Worm (Caenorhabditis elegans) whole organism, late embryonic: Measurements from ENCODE around the gene col-8.

Experiments used
- C08G9.2 ChIP-seq: sonication (generic microtip); optimal IDR thresholded peaks from 2 replicates; lab custom pipeline; 2016; ENCODE audit warnings: mild to moderate bottlenecking, missing genetic modification characterization, moderate library complexity, missing compliant biosample characterization
- C38D4.7 ChIP-seq: fragments of 200-800 bp; sonication (Bioruptor generic); optimal IDR thresholded peaks from 2 replicates; lab custom pipeline; 2018; ENCODE audit warnings: mild to moderate bottlenecking, missing genetic modification characterization, moderate library complexity, missing compliant biosample characterization
- F13H6.1 ChIP-seq: sonication (generic microtip); optimal IDR thresholded peaks from 2 replicates; lab custom pipeline; 2016; ENCODE audit warnings: missing genetic modification characterization, missing compliant biosample characterization
- K02D7.2 ChIP-seq: sonication (generic microtip); optimal IDR thresholded peaks from 2 replicates; lab custom pipeline; 2017; ENCODE audit warnings: mild to moderate bottlenecking, missing genetic modification characterization, missing compliant biosample characterization
- ceh-19 ChIP-seq: fragments of 200-800 bp; sonication (Bioruptor generic); optimal IDR thresholded peaks from 2 replicates; lab custom pipeline; 2018; ENCODE audit warnings: mild to moderate bottlenecking, missing genetic modification characterization, missing compliant biosample characterization
- ceh-22 ChIP-seq: sonication (generic microtip); optimal IDR thresholded peaks from 2 replicates; lab custom pipeline; 2017; ENCODE audit warnings: missing biosample characterization, missing genetic modification characterization
- ceh-34 ChIP-seq: sonication (generic microtip); optimal IDR thresholded peaks from 2 replicates; lab custom pipeline; 2016; ENCODE audit warnings: mild to moderate bottlenecking, missing genetic modification characterization, missing compliant biosample characterization
- ceh-48 ChIP-seq: sonication (generic microtip); optimal IDR thresholded peaks from 2 replicates; lab custom pipeline; 2016; ENCODE audit warnings: missing genetic modification characterization, inconsistent platforms, missing compliant biosample characterization
- ceh-9 ChIP-seq: sonication (generic microtip); optimal IDR thresholded peaks from 2 replicates; lab custom pipeline; 2016; ENCODE audit warnings: mild to moderate bottlenecking, missing genetic modification characterization, inconsistent platforms, missing compliant biosample characterization
- che-1 ChIP-seq: sonication (generic microtip); optimal IDR thresholded peaks from 2 replicates; lab custom pipeline; 2016; ENCODE audit warnings: mild to moderate bottlenecking, missing genetic modification characterization, missing compliant biosample characterization
- dmd-4 ChIP-seq: sonication (generic microtip); optimal IDR thresholded peaks from 2 replicates; lab custom pipeline; 2016; ENCODE audit warnings: borderline replicate concordance, missing genetic modification characterization, missing compliant biosample characterization
- dve-1 ChIP-seq: sonication (generic microtip); optimal IDR thresholded peaks from 2 replicates; lab custom pipeline; 2017; ENCODE audit warnings: antibody characterized with exemption, mild to moderate bottlenecking, missing genetic modification characterization, missing compliant biosample characterization
- elt-2 ChIP-seq: sonication (generic microtip); optimal IDR thresholded peaks from 2 replicates; lab custom pipeline; 2016; ENCODE audit warnings: missing genetic modification reagents, missing genetic modification characterization, missing compliant biosample characterization
- elt-4 ChIP-seq: sonication (generic microtip); optimal IDR thresholded peaks from 2 replicates; lab custom pipeline; 2016; ENCODE audit warnings: missing genetic modification characterization, missing compliant biosample characterization
- ets-4 ChIP-seq: sonication (generic microtip); optimal IDR thresholded peaks from 2 replicates; lab custom pipeline; 2016; ENCODE audit warnings: missing genetic modification characterization, missing compliant biosample characterization
- eyg-1 ChIP-seq: sonication (generic microtip); optimal IDR thresholded peaks from 2 replicates; lab custom pipeline; 2016; ENCODE audit warnings: missing genotype, missing genetic modification characterization, missing compliant biosample characterization
- fax-1 ChIP-seq: sonication (generic microtip); optimal IDR thresholded peaks from 2 replicates; lab custom pipeline; 2016; ENCODE audit warnings: missing genotype, missing genetic modification characterization, missing compliant biosample characterization
- fkh-10 ChIP-seq: fragments of 150-350 bp; optimal IDR thresholded peaks from 2 replicates; lab custom pipeline; 2014; ENCODE audit warnings: missing biosample characterization, missing genetic modification reagents, missing genetic modification characterization
- gmeb-2 ChIP-seq: sonication (generic microtip); optimal IDR thresholded peaks from 2 replicates; lab custom pipeline; 2016; ENCODE audit warnings: missing genetic modification characterization, inconsistent platforms, missing compliant biosample characterization
- hlh-13 ChIP-seq: fragments of 200-800 bp; sonication (Bioruptor generic); optimal IDR thresholded peaks from 2 replicates; lab custom pipeline; 2018; ENCODE audit warnings: mild to moderate bottlenecking, missing genetic modification characterization, missing compliant biosample characterization
- hlh-15 ChIP-seq: sonication (generic microtip); optimal IDR thresholded peaks from 2 replicates; lab custom pipeline; 2016; ENCODE audit warnings: missing genetic modification characterization, missing compliant biosample characterization
- hlh-30 ChIP-seq: sonication (generic microtip); optimal IDR thresholded peaks from 2 replicates; lab custom pipeline; 2017; ENCODE audit warnings: antibody characterized with exemption, missing genetic modification characterization, missing compliant biosample characterization; ENCODE audit not compliant: insufficient read depth
- lin-11 ChIP-seq: fragments of 200-800 bp; sonication (Bioruptor generic); optimal IDR thresholded peaks from 2 replicates; lab custom pipeline; 2018; ENCODE audit warnings: mild to moderate bottlenecking, missing genetic modification characterization, missing compliant biosample characterization
- madf-2 ChIP-seq: sonication (generic microtip); optimal IDR thresholded peaks from 2 replicates; lab custom pipeline; 2017; ENCODE audit warnings: missing genetic modification characterization, missing compliant biosample characterization
- nfya-1 ChIP-seq: sonication (generic microtip); optimal IDR thresholded peaks from 2 replicates; lab custom pipeline; 2017; ENCODE audit warnings: missing genetic modification characterization, mild to moderate bottlenecking, missing compliant biosample characterization, antibody characterized with exemption, moderate library complexity
- nhr-11 ChIP-seq: fragments of 150-350 bp; optimal IDR thresholded peaks from 2 replicates; lab custom pipeline; 2014; ENCODE audit warnings: missing biosample characterization, missing genetic modification characterization
- odd-2 ChIP-seq: sonication (generic microtip); optimal IDR thresholded peaks from 2 replicates; lab custom pipeline; 2017; ENCODE audit warnings: antibody characterized with exemption, mild to moderate bottlenecking, missing genetic modification characterization, missing compliant biosample characterization
- pat-9 ChIP-seq: fragments of 200-800 bp; sonication (Bioruptor generic); optimal IDR thresholded peaks from 2 replicates; lab custom pipeline; 2018; ENCODE audit warnings: mild to moderate bottlenecking, missing genetic modification characterization, moderate library complexity, missing compliant biosample characterization
- pax-1 ChIP-seq: fragments of 150-350 bp; optimal IDR thresholded peaks from 2 replicates; lab custom pipeline; 2014; ENCODE audit warnings: missing biosample characterization, missing genetic modification characterization
- pha-2 ChIP-seq: sonication (generic microtip); optimal IDR thresholded peaks from 2 replicates; lab custom pipeline; 2017; ENCODE audit warnings: mild to moderate bottlenecking, missing genetic modification characterization, missing compliant biosample characterization
- pqm-1 ChIP-seq: sonication (generic microtip); optimal IDR thresholded peaks from 2 replicates; lab custom pipeline; 2016; ENCODE audit warnings: missing genetic modification characterization, missing compliant biosample characterization
- ref-2 ChIP-seq: sonication (generic microtip); optimal IDR thresholded peaks from 2 replicates; lab custom pipeline; 2016; ENCODE audit warnings: missing genetic modification characterization, missing compliant biosample characterization
- rnt-1 ChIP-seq: sonication (generic microtip); optimal IDR thresholded peaks from 2 replicates; lab custom pipeline; 2016; ENCODE audit warnings: missing genetic modification characterization, missing compliant biosample characterization
- sox-2 ChIP-seq: fragments of 200-800 bp; sonication (Bioruptor generic); IDR thresholded peaks from 2 replicates; pipeline ENCODE4 v1.3.6; 2022; ENCODE audit warnings: missing genetic modification reagents, missing genetic modification characterization, missing compliant biosample characterization
- sox-4 ChIP-seq: sonication (generic microtip); optimal IDR thresholded peaks from 2 replicates; lab custom pipeline; 2017; ENCODE audit warnings: mild to moderate bottlenecking, missing genetic modification characterization, inconsistent platforms, missing compliant biosample characterization
- syd-9 ChIP-seq: sonication (generic microtip); optimal IDR thresholded peaks from 2 replicates; lab custom pipeline; 2016; ENCODE audit warnings: mild to moderate bottlenecking, missing genetic modification characterization, moderate library complexity, missing compliant biosample characterization
- tbx-2 ChIP-seq: sonication (generic microtip); optimal IDR thresholded peaks from 2 replicates; lab custom pipeline; 2016; ENCODE audit warnings: missing genetic modification characterization, missing compliant biosample characterization
- tbx-7 ChIP-seq: sonication (generic microtip); optimal IDR thresholded peaks from 2 replicates; lab custom pipeline; 2016; ENCODE audit warnings: missing genotype, missing genetic modification characterization, missing compliant biosample characterization
- ttx-3 ChIP-seq: sonication (generic microtip); optimal IDR thresholded peaks from 2 replicates; lab custom pipeline; 2016; ENCODE audit warnings: missing genetic modification reagents, missing genetic modification characterization, missing compliant biosample characterization
- unc-3 ChIP-seq, 2 experiments: fragments of 200-800 bp in 1 of 2; sonication (Bioruptor generic) in 1 of 2; sonication (generic microtip) in 1 of 2; conservative IDR thresholded peaks in 1 of 2; optimal IDR thresholded peaks in 1 of 2; 2 replicates each; pipeline versions ENCODE4 v1.3.6 to Lab custom; 2016 to 2022; ENCODE audit warnings: missing compliant biosample characterization in 2 of 2, missing genetic modification characterization in 2 of 2, missing genetic modification reagents in 1 of 2
- unc-55 ChIP-seq: sonication (generic microtip); optimal IDR thresholded peaks from 2 replicates; lab custom pipeline; 2017; ENCODE audit warnings: missing biosample characterization, missing genetic modification reagents, missing genetic modification characterization
- unc-86 ChIP-seq: sonication (generic microtip); optimal IDR thresholded peaks from 2 replicates; lab custom pipeline; 2016; ENCODE audit warnings: missing genetic modification characterization, missing compliant biosample characterization

Gene col-8

DNA sequence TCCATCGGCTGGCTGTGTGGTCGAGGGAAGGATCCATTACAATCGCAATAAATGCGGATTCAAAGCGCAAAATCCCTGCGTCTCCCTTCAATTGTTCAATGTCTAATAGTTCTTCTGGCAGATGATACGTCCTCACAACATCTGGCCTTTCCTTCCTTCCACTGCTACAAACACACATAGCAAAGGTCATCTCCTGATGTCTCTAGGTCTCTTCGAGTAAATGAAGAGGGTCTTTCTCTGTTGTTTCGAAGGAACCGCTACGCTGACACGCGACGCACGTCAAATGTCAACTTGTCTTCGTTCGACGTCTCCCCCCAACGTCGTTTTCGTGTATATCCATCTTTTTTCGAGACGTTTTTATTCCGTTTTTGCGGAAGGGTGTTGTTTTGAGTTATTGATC lies 41.5 kb downstream of the col-8 start (continued):
- no peak for TF ChIP-seq unc-3 (GFP tag; conservative IDR thresholded peaks at IDR 0.05; lab: Robert Waterston, UW)
- no peak for TF ChIP-seq unc-3 (tag; optimal IDR thresholded peaks at IDR 0.05; lab: Kevin White, UChicago)
- peak; percentile 56 for TF ChIP-seq hlh-30 (tag; lab: Kevin White, UChicago)
- no peak for TF ChIP-seq odd-2 (tag; lab: Kevin White, UChicago)
- TF ChIP-seq unc-55 (GFP tag; lab: Kevin White, UChicago) = peak; percentile 100
- TF ChIP-seq syd-9 (tag; lab: Kevin White, UChicago) = no peak
- peak; percentile 60 for TF ChIP-seq tbx-2
- no peak for TF ChIP-seq lin-11 (tag; lab: Kevin White, UChicago)
- TF ChIP-seq ceh-34 (tag; lab: Kevin White, UChicago) = peak; percentile 37
- TF ChIP-seq nhr-11 (tag; lab: Kevin White, UChicago) = no peak
- TF ChIP-seq pha-2 (tag; lab: Kevin White, UChicago) = no peak
- no peak for TF ChIP-seq fax-1 (tag; lab: Kevin White, UChicago)
- TF ChIP-seq pax-1 (tag; lab: Kevin White, UChicago) = no peak
- TF ChIP-seq elt-2 (tag; lab: Kevin White, UChicago) = no peak
- TF ChIP-seq nfya-1 = peak; percentile 60

DNA sequence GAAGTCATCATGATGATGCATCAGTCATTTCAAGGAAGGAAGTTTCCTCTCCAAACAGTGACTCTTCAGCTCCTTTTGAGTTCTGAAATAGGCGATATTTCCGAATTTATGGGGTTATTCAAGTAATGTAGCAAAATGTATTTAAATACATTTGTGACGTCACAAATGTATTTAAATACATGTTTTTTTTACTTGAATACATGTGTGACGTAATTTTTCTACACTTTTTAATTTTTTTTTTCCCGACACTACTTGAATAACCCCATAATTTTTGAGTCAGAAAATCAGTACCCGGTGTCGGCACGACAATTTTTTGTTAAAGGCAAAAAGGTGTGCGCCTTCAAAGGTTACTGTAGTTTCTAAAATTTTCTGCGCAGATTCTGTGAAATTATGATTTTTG lies 45.4 kb downstream of the col-8 start:
- no peak for TF ChIP-seq rnt-1 (tag; lab: Kevin White, UChicago)
- TF ChIP-seq unc-55 (GFP tag; lab: Kevin White, UChicago) = no peak
- no peak for TF ChIP-seq fax-1 (tag; lab: Kevin White, UChicago)
- TF ChIP-seq che-1 = no peak
- TF ChIP-seq tbx-7 (tag; lab: Kevin White, UChicago) = no peak
- TF ChIP-seq C38D4.7 (GFP tag; lab: Kevin White, UChicago) = no peak
- no peak for TF ChIP-seq unc-86
- TF ChIP-seq K02D7.2 (tag; lab: Kevin White, UChicago) = no peak
- no peak for TF ChIP-seq elt-4 (tag; lab: Kevin White, UChicago)
- TF ChIP-seq F13H6.1 (tag; lab: Kevin White, UChicago) = no peak
- no peak for TF ChIP-seq madf-2 (tag; lab: Kevin White, UChicago)
- TF ChIP-seq ttx-3 (tag; lab: Kevin White, UChicago) = no peak
- no peak for TF ChIP-seq hlh-13 (GFP tag; lab: Kevin White, UChicago)
- TF ChIP-seq, all 69 proteins: peak for 0

DNA sequence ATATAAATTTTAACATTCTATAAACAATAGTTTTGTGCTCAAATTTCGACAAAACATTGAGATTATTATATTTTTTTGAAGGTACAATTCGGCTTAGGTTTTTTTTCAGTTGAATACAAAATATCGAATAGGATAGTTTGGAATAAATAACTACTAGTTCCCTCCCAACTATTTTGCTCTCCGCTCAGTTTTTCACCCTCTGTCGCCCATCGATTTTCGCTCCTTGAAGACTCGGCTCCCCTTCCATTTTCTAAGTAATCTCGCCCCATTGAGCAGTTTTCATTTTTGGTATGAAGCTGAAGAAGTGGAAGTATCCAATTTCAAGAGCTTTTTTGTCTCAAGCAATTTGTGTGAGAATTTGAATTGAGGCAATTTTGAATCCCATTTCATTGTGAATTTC lies 46.7 kb downstream of the col-8 start, which contains the start of gene F31E3.2:
F31E3.2 (plus strand) TSS at position 301 of the 400 bp plus-strand sequence.
- no peak for TF ChIP-seq C38D4.7 (GFP tag; lab: Kevin White, UChicago)
- TF ChIP-seq ceh-48 (tag; lab: Kevin White, UChicago) = peak; percentile 22

DNA sequence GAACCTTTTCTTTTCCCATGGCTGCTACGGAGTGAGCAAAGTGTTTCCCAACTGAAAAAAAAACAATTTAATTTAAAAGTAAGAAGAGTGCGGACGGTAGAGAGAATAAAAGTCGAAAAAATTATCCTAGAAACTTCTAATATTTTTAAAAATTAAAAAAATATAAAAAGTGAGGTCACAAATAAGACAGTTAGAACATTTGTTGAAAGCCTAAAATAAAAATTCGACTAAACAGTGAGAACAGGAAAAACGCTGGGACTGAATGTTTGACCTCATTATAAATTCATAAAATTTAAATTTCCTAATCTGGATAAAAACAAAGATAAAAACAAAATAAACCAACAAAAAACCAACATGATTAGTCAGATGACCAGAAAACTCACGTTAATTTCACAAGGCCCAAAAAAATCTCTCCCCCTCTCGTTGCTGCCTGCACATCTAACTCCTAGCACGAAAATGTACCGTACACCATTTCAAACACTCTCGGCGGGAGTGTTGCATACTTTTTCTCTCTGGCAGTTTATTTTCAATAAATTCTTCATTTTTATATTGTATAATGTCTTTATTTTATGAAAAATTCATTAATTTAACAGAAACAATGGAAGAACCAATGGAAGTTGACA lies 48.6 kb downstream of the col-8 start, which contains the start of the genes eef-1A.1 and rfc-4:
eef-1A.1 (minus strand) TSS at position 51 of the 623 bp plus-strand sequence.
rfc-4 (plus strand) TSS at position 592 of the 623 bp plus-strand sequence.
- TF ChIP-seq hlh-30 (tag; lab: Kevin White, UChicago) (peak; percentile 94), fkh-10 (GFP tag; lab: Kevin White, UChicago) (no peak), pqm-1 (tag; lab: Kevin White, UChicago) (peak; percentile 62), odd-2 (tag; lab: Kevin White, UChicago) (peak; percentile 16), madf-2 (tag; lab: Kevin White, UChicago) (peak; percentile 80), ceh-9 (tag; lab: Kevin White, UChicago) (no peak), elt-4 (tag; lab: Kevin White, UChicago) (no peak), nfya-1 (peak; percentile 97), dve-1 (tag; lab: Kevin White, UChicago) (peak; percentile 72), lin-11 (tag; lab: Kevin White, UChicago) (peak; percentile 21), C08G9.2 (tag; lab: Kevin White, UChicago) (peak; percentile 51), elt-2 (tag; lab: Kevin White, UChicago) (peak; percentile 71), dmd-4 (tag; lab: Kevin White, UChicago) (no peak), syd-9 (tag; lab: Kevin White, UChicago) (peak; percentile 42), ceh-19 (no peak), unc-3 (GFP tag; conservative IDR thresholded peaks at IDR 0.05; lab: Robert Waterston, UW) (peak; percentile 44; the same call in 1 of the 2 replicates), unc-3 (tag; optimal IDR thresholded peaks at IDR 0.05; lab: Kevin White, UChicago) (no peak), pat-9 (tag; lab: Kevin White, UChicago) (no peak), ets-4 (tag; lab: Kevin White, UChicago) (peak; percentile 65), sox-4 (tag; lab: Kevin White, UChicago) (peak; percentile 36), unc-55 (GFP tag; lab: Kevin White, UChicago) (peak; percentile 95), gmeb-2 (tag; lab: Kevin White, UChicago) (peak; percentile 48), hlh-13 (GFP tag; lab: Kevin White, UChicago) (no peak), hlh-15 (tag; lab: Kevin White, UChicago) (no peak), ceh-22 (no peak), eyg-1 (no peak), sox-2 (GFP tag; lab: Robert Waterston, UW) (peak; percentile 48; the same call in 1 of the 2 replicates), ref-2 (tag; lab: Kevin White, UChicago) (peak; percentile 77)
